Worm (Caenorhabditis elegans): ENCODE results near the gene clec-150.

ce11 chrIII:1028233-1028632 is 25.7 kb downstream of the clec-150 start:
- TF ChIP-seq dpl-1 (GFP tag; optimal IDR thresholded peaks at IDR 0.05) = no peak
- TF ChIP-seq aha-1 (tag) = no peak
- TF ChIP-seq nhr-6 (tag; optimal IDR thresholded peaks at IDR 0.05) = no peak
- TF ChIP-seq hmg-1.1 (GFP tag; IDR thresholded peaks at IDR 0.05) = no peak
- no peak for TF ChIP-seq ceh-82 (tag; optimal IDR thresholded peaks at IDR 0.05)
- TF ChIP-seq skn-1 (tag; optimal IDR thresholded peaks at IDR 0.05) = no peak
- no peak for TF ChIP-seq nhr-25 (tag; optimal IDR thresholded peaks at IDR 0.05; ENCODE audit: borderline replicate concordance, insufficient read depth)
- TF ChIP-seq F44E2.7 (GFP tag; IDR thresholded peaks at IDR 0.05) = no peak
- TF ChIP-seq daf-16 (GFP tag; optimal IDR thresholded peaks at IDR 0.05) = no peak
- TF ChIP-seq daf-16 (tag; optimal IDR thresholded peaks at IDR 0.05) = peak; percentile 32
- TF ChIP-seq nhr-11 (tag; optimal IDR thresholded peaks at IDR 0.05) = no peak
- TF ChIP-seq zip-11 (GFP tag; IDR thresholded peaks at IDR 0.05) = no peak
